Fruit fly (Drosophila melanogaster) whole organism: ENCODE data around the gene Ogg1.

Source experiments
- CG8478 ChIP-seq: fragments of >200 bp; optimal IDR thresholded peaks from 2 replicates; lab custom pipeline; 2018; ENCODE audit warnings: inconsistent platforms
- Dll ChIP-seq: fragments of >200 bp; optimal IDR thresholded peaks from 2 replicates; lab custom pipeline; 2017
- EcR ChIP-seq, 2 experiments: fragments of >200 bp; optimal IDR thresholded peaks; 2 replicates each; lab custom pipeline; 2017; ENCODE audit warnings: missing biosample characterization in 2 of 2, missing genetic modification characterization in 2 of 2, missing genetic modification reagents in 2 of 2
- pan ChIP-seq: fragments of >200 bp; optimal IDR thresholded peaks from 2 replicates; lab custom pipeline; 2017
- psq ChIP-seq: fragments of >200 bp; optimal IDR thresholded peaks from 2 replicates; lab custom pipeline; 2017
- usp ChIP-seq: fragments of >200 bp; optimal IDR thresholded peaks from 2 replicates; lab custom pipeline; 2017; ENCODE audit warnings: missing biosample characterization, missing genetic modification characterization, mixed read lengths

- TF ChIP-seq usp (GFP tag; lab: Kevin White, UChicago) (no peak), pan (no peak), CG8478 (lab: Kevin White, UChicago) (no peak), psq (no peak), EcR (GFP tag; optimal IDR thresholded peaks at IDR 0.05; lab: Kevin White, UChicago) (no peak), Dll (no peak)
Measured at dm6 chrX:8671348-8672298, 18.5 kb upstream of the Ogg1 start.
